Worm (Caenorhabditis elegans) whole organism, L3 larva: ENCODE results near the gene tag-278.
A peak's percentile ranks its signal among the peaks of the same experiment; 100 is the strongest.

Source experiments
- R02D3.7 ChIP-seq: fragments of 150-350 bp; optimal IDR thresholded peaks from 2 replicates; lab custom pipeline; 2014; ENCODE audit warnings: missing biosample characterization, missing genetic modification characterization
- ZK546.5 ChIP-seq: sonication (generic microtip); optimal IDR thresholded peaks from 2 replicates; lab custom pipeline; 2017; ENCODE audit warnings: missing biosample characterization, missing genetic modification characterization
- aly-2 ChIP-seq: fragments of 150-350 bp; optimal IDR thresholded peaks from 2 replicates; lab custom pipeline; 2014; ENCODE audit warnings: missing biosample characterization, missing genetic modification characterization
- ceh-16 ChIP-seq: sonication (generic microtip); optimal IDR thresholded peaks from 2 replicates; lab custom pipeline; 2017; ENCODE audit warnings: missing biosample characterization, missing genetic modification characterization
- ceh-28 ChIP-seq: fragments of 150-350 bp; optimal IDR thresholded peaks from 2 replicates; lab custom pipeline; 2014; ENCODE audit warnings: missing biosample characterization, missing genetic modification reagents, missing genetic modification characterization
- ceh-82 ChIP-seq: fragments of 150-350 bp; optimal IDR thresholded peaks from 2 replicates; lab custom pipeline; 2014; ENCODE audit warnings: missing biosample characterization, missing genetic modification characterization
- ceh-9 ChIP-seq: sonication (generic microtip); optimal IDR thresholded peaks from 2 replicates; lab custom pipeline; 2018; ENCODE audit warnings: missing biosample characterization, missing genetic modification characterization
- egl-5 ChIP-seq: fragments of 150-350 bp; optimal IDR thresholded peaks from 2 replicates; lab custom pipeline; 2017; ENCODE audit warnings: missing biosample characterization, missing genetic modification reagents, missing genetic modification characterization, inconsistent platforms
- elt-1 ChIP-seq: fragments of 150-350 bp; optimal IDR thresholded peaks from 2 replicates; lab custom pipeline; 2014; ENCODE audit warnings: missing biosample characterization, missing genetic modification characterization
- elt-3 ChIP-seq, 3 experiments: fragments of 150-350 bp in 1 of 3; sonication (generic microtip) in 2 of 3; optimal IDR thresholded peaks; 2 replicates in 2 of 3; 4 replicates in 1 of 3; lab custom pipeline; 2014 to 2017; ENCODE audit warnings: missing biosample characterization in 3 of 3, missing genetic modification characterization in 3 of 3
- eor-1 ChIP-seq, 2 experiments: fragments of 150-350 bp; optimal IDR thresholded peaks; 2 replicates each; lab custom pipeline; 2014 to 2018; ENCODE audit warnings: missing biosample characterization in 2 of 2, missing genetic modification characterization in 2 of 2
- fkh-10 ChIP-seq: sonication (generic microtip); optimal IDR thresholded peaks from 2 replicates; lab custom pipeline; 2017; ENCODE audit warnings: missing biosample characterization, missing genetic modification reagents, missing genetic modification characterization
- fkh-2 ChIP-seq: fragments of 150-350 bp; optimal IDR thresholded peaks from 2 replicates; lab custom pipeline; 2014; ENCODE audit warnings: missing biosample characterization, missing genetic modification reagents, missing genetic modification characterization
- fos-1 ChIP-seq: fragments of 150-350 bp; optimal IDR thresholded peaks from 2 replicates; lab custom pipeline; 2014; ENCODE audit warnings: missing biosample characterization, missing genetic modification characterization
- hmg-11 ChIP-seq: sonication (generic microtip); optimal IDR thresholded peaks from 2 replicates; lab custom pipeline; 2016; ENCODE audit warnings: missing genetic modification characterization, missing compliant biosample characterization
- jun-1 ChIP-seq: fragments of 150-350 bp; optimal IDR thresholded peaks from 2 replicates; lab custom pipeline; 2014; ENCODE audit warnings: missing biosample characterization, missing genetic modification reagents, missing genetic modification characterization
- lin-15B ChIP-seq: fragments of 150-350 bp; optimal IDR thresholded peaks from 2 replicates; lab custom pipeline; 2014; ENCODE audit warnings: missing biosample characterization, missing genetic modification characterization
- lin-39 ChIP-seq: fragments of 150-350 bp; optimal IDR thresholded peaks from 2 replicates; lab custom pipeline; 2018; ENCODE audit warnings: missing biosample characterization, missing genetic modification reagents, missing genetic modification characterization
- lsy-12 ChIP-seq: sonication (generic microtip); optimal IDR thresholded peaks from 2 replicates; lab custom pipeline; 2016; ENCODE audit warnings: mild to moderate bottlenecking, missing genetic modification characterization, missing compliant biosample characterization
- mml-1 ChIP-seq: fragments of 150-350 bp; sonication (generic microtip); optimal IDR thresholded peaks from 3 replicates; lab custom pipeline; 2014; ENCODE audit warnings: missing biosample characterization, missing genetic modification characterization
- nfya-1 ChIP-seq: sonication (generic microtip); optimal IDR thresholded peaks from 2 replicates; lab custom pipeline; 2017; ENCODE audit warnings: missing genetic modification characterization, mild to moderate bottlenecking, missing compliant biosample characterization, antibody characterized with exemption, moderate library complexity; ENCODE audit not compliant: insufficient read depth
- nhr-12 ChIP-seq: fragments of 150-350 bp; optimal IDR thresholded peaks from 2 replicates; lab custom pipeline; 2014; ENCODE audit warnings: missing biosample characterization, missing genetic modification characterization
- nhr-23 ChIP-seq: fragments of 150-350 bp; optimal IDR thresholded peaks from 2 replicates; lab custom pipeline; 2014; ENCODE audit warnings: missing biosample characterization, missing genetic modification reagents, missing genetic modification characterization
- nhr-28 ChIP-seq: fragments of 150-350 bp; optimal IDR thresholded peaks from 2 replicates; lab custom pipeline; 2014; ENCODE audit warnings: missing biosample characterization, missing genetic modification characterization
- nhr-43 ChIP-seq: sonication (generic microtip); optimal IDR thresholded peaks from 2 replicates; lab custom pipeline; 2016; ENCODE audit warnings: mild to moderate bottlenecking, missing genetic modification characterization, missing compliant biosample characterization; ENCODE audit not compliant: poor library complexity, severe bottlenecking
- nhr-67 ChIP-seq: fragments of 150-350 bp; optimal IDR thresholded peaks from 2 replicates; lab custom pipeline; 2014; ENCODE audit warnings: missing biosample characterization, missing genetic modification characterization
- nhr-77 ChIP-seq: fragments of 150-350 bp; optimal IDR thresholded peaks from 2 replicates; lab custom pipeline; 2014; ENCODE audit warnings: missing biosample characterization, missing genetic modification characterization
- pha-4 ChIP-seq: fragments of 150-350 bp; optimal IDR thresholded peaks from 2 replicates; lab custom pipeline; 2014; ENCODE audit warnings: missing biosample characterization, missing genetic modification reagents, missing genetic modification characterization
- pqm-1 ChIP-seq: fragments of 150-350 bp; optimal IDR thresholded peaks from 2 replicates; lab custom pipeline; 2017; ENCODE audit warnings: missing biosample characterization, missing genetic modification characterization, inconsistent platforms
- skn-1 ChIP-seq: fragments of 150-350 bp; optimal IDR thresholded peaks from 2 replicates; lab custom pipeline; 2014; ENCODE audit warnings: missing biosample characterization, missing genetic modification characterization
- snpc-4 ChIP-seq: fragments of 150-350 bp; optimal IDR thresholded peaks from 2 replicates; lab custom pipeline; 2014; ENCODE audit warnings: missing biosample characterization, missing genetic modification characterization
- tbx-2 ChIP-seq: sonication (generic microtip); optimal IDR thresholded peaks from 2 replicates; lab custom pipeline; 2016; ENCODE audit warnings: mild to moderate bottlenecking, missing genetic modification characterization, missing compliant biosample characterization
- unc-39 ChIP-seq: sonication (generic microtip); optimal IDR thresholded peaks from 4 replicates; lab custom pipeline; 2017; ENCODE audit warnings: missing biosample characterization, missing genetic modification characterization
- zag-1 ChIP-seq: fragments of 150-350 bp; optimal IDR thresholded peaks from 2 replicates; lab custom pipeline; 2014; ENCODE audit warnings: missing biosample characterization, missing genetic modification characterization
- ztf-4 ChIP-seq: fragments of 150-350 bp; optimal IDR thresholded peaks from 2 replicates; lab custom pipeline; 2014; ENCODE audit warnings: missing biosample characterization, missing genetic modification characterization

Gene tag-278

ce11 chrX:3709747-3710146, 20.7 kb upstream of the tag-278 start:
- no peak for TF ChIP-seq nhr-77
- TF ChIP-seq nhr-67 (tag; lab: Kevin White, UChicago): no peak
- no peak for TF ChIP-seq hmg-11 (tag; lab: Kevin White, UChicago)
- no peak for TF ChIP-seq ceh-9 (tag; lab: Kevin White, UChicago)
- TF ChIP-seq jun-1 (tag; lab: Kevin White, UChicago): no peak
- TF ChIP-seq pqm-1 (tag; lab: Kevin White, UChicago): no peak
- TF ChIP-seq ceh-16 (tag; lab: Kevin White, UChicago): no peak
- TF ChIP-seq pha-4 (tag; lab: Kevin White, UChicago): no peak
- no peak for TF ChIP-seq R02D3.7 (tag; lab: Kevin White, UChicago)
- no peak for TF ChIP-seq fos-1 (tag; lab: Kevin White, UChicago)
- no peak for TF ChIP-seq aly-2 (tag; lab: Kevin White, UChicago)
- no peak for TF ChIP-seq mml-1 (tag; lab: Kevin White, UChicago)
- no peak for TF ChIP-seq zag-1 (tag; lab: Kevin White, UChicago)
- TF ChIP-seq snpc-4 (tag; lab: Kevin White, UChicago): no peak
- TF ChIP-seq elt-1 (tag; lab: Kevin White, UChicago): no peak
- TF ChIP-seq unc-39 (tag; lab: Kevin White, UChicago): no peak
- no peak for TF ChIP-seq eor-1 (tag; optimal IDR thresholded peaks at IDR 0.05; lab: Kevin White, UChicago)

ce11 chrX:3706319-3706718, 17.3 kb upstream of the tag-278 start:
- TF ChIP-seq nhr-23 (no peak), elt-3 (tag; optimal IDR thresholded peaks at IDR 0.05; lab: Kevin White, UChicago) (no peak), ceh-28 (tag; lab: Kevin White, UChicago) (no peak), skn-1 (tag; lab: Kevin White, UChicago) (no peak), lin-15B (tag; lab: Kevin White, UChicago) (no peak)

- TF ChIP-seq lin-39 (tag; lab: Kevin White, UChicago) (peak; percentile 54), pqm-1 (tag; lab: Kevin White, UChicago) (no peak)
Observed at ce11 chrX:3705319-3705718, 16.3 kb upstream of the tag-278 start.

ce11 chrX:3701861-3702260, 12.9 kb upstream of the tag-278 start:
- TF ChIP-seq lin-39 (tag; lab: Kevin White, UChicago): no peak

ce11 chrX:3697623-3698022, 8.6 kb upstream of the tag-278 start:
- TF ChIP-seq nhr-28 (tag; lab: Kevin White, UChicago) (no peak), ceh-82 (tag; lab: Kevin White, UChicago) (peak; percentile 51), pha-4 (tag; lab: Kevin White, UChicago) (peak; percentile 60), ztf-4 (tag; lab: Kevin White, UChicago) (no peak), hmg-11 (tag; lab: Kevin White, UChicago) (peak; percentile 94), pqm-1 (tag; lab: Kevin White, UChicago) (peak; percentile 19), nhr-12 (no peak), fkh-2 (tag; lab: Kevin White, UChicago) (no peak), lsy-12 (peak; percentile 62), ZK546.5 (no peak), eor-1 (tag; optimal IDR thresholded peaks at IDR 0.05; lab: Kevin White, UChicago) (no peak), mml-1 (tag; lab: Kevin White, UChicago) (no peak), lin-15B (tag; lab: Kevin White, UChicago) (no peak), nhr-43 (tag; lab: Kevin White, UChicago) (peak; percentile 57), tbx-2 (tag; lab: Kevin White, UChicago) (peak; percentile 57), nfya-1 (tag; lab: Kevin White, UChicago) (peak; percentile 38), snpc-4 (tag; lab: Kevin White, UChicago) (no peak), egl-5 (tag; lab: Kevin White, UChicago) (no peak), zag-1 (tag; lab: Kevin White, UChicago) (peak; percentile 10), jun-1 (tag; lab: Kevin White, UChicago) (no peak), skn-1 (tag; lab: Kevin White, UChicago) (no peak), lin-39 (tag; lab: Kevin White, UChicago) (peak; percentile 74), R02D3.7 (tag; lab: Kevin White, UChicago) (no peak), fkh-10 (GFP tag; lab: Kevin White, UChicago) (no peak)
